Fruit fly (Drosophila melanogaster) whole organism, embryonic: Measurements from ENCODE around the gene Rpn1.
A peak's percentile ranks its signal among the peaks of the same experiment; 100 is the strongest.

Experiments used
- Atf6 ChIP-seq: fragments of 200-800 bp; sonication (Bioruptor generic); IDR thresholded peaks from 2 replicates; pipeline ENCODE4 v1.3.6; 2022; ENCODE audit warnings: missing biosample characterization, missing genetic modification characterization
- Bdp1 ChIP-seq: fragments of 200-800 bp; sonication (Bioruptor generic); optimal IDR thresholded peaks from 3 replicates; lab custom pipeline; 2016; ENCODE audit warnings: missing biosample characterization, missing genetic modification characterization
- Bgb ChIP-seq: fragments of 200-800 bp; sonication (Bioruptor generic); IDR thresholded peaks from 2 replicates; pipeline ENCODE4 v1.3.6; 2022; ENCODE audit warnings: missing biosample characterization, missing genetic modification characterization; ENCODE audit not compliant: partially characterized antibody
- CG10321 ChIP-seq: fragments of 200-800 bp; sonication (Bioruptor generic); IDR thresholded peaks from 2 replicates; pipeline ENCODE4 v1.3.6; 2022; ENCODE audit warnings: missing biosample characterization, missing genetic modification characterization
- CG10431 ChIP-seq: fragments of 200-800 bp; sonication (Bioruptor generic); optimal IDR thresholded peaks from 3 replicates; lab custom pipeline; 2018; ENCODE audit warnings: missing biosample characterization, mild to moderate bottlenecking, missing genetic modification characterization
- CG10543 ChIP-seq: fragments of 200-800 bp; sonication (Bioruptor generic); optimal IDR thresholded peaks from 3 replicates; lab custom pipeline; 2017; ENCODE audit warnings: missing biosample characterization, mild to moderate bottlenecking, missing genetic modification characterization, moderate library complexity
- CG10565 ChIP-seq: fragments of 200-800 bp; sonication (Bioruptor generic); optimal IDR thresholded peaks from 3 replicates; lab custom pipeline; 2016; ENCODE audit warnings: missing biosample characterization, mild to moderate bottlenecking, missing genetic modification characterization
- CG17361 ChIP-seq: fragments of 200-800 bp; sonication (Bioruptor generic); IDR thresholded peaks from 3 replicates; pipeline ENCODE4 v1.3.6; 2022; ENCODE audit warnings: missing biosample characterization, missing genetic modification characterization
- CG18262 ChIP-seq: fragments of 200-800 bp; optimal IDR thresholded peaks from 3 replicates; lab custom pipeline; 2019; ENCODE audit warnings: missing biosample characterization, mild to moderate bottlenecking, missing genetic modification characterization, moderate library complexity
- CG18599 ChIP-seq: fragments of 200-800 bp; sonication (Bioruptor generic); optimal IDR thresholded peaks from 3 replicates; lab custom pipeline; 2017; ENCODE audit warnings: missing biosample characterization, missing genetic modification characterization, mild to moderate bottlenecking, moderate library complexity, missing genetic modification reagents
- CG2116 ChIP-seq: fragments of 200-800 bp; sonication (Bioruptor generic); optimal IDR thresholded peaks from 3 replicates; lab custom pipeline; 2018; ENCODE audit warnings: missing biosample characterization, mild to moderate bottlenecking, missing genetic modification characterization
- CG2120 ChIP-seq: fragments of 200-800 bp; sonication (Bioruptor generic); optimal IDR thresholded peaks from 3 replicates; lab custom pipeline; 2016; ENCODE audit warnings: missing biosample characterization, missing genetic modification characterization
- CG4282 ChIP-seq: fragments of 200-800 bp; sonication (Bioruptor generic); optimal IDR thresholded peaks from 2 replicates; lab custom pipeline; 2016; ENCODE audit warnings: missing biosample characterization, missing genetic modification characterization
- CG8281 ChIP-seq: fragments of 200-800 bp; sonication (Bioruptor generic); optimal IDR thresholded peaks from 2 replicates; lab custom pipeline; 2018; ENCODE audit warnings: missing biosample characterization, mild to moderate bottlenecking, missing genetic modification characterization, moderate library complexity
- CG9727 ChIP-seq: fragments of 200-800 bp; sonication (Bioruptor generic); optimal IDR thresholded peaks from 3 replicates; lab custom pipeline; 2017; ENCODE audit warnings: missing biosample characterization, mild to moderate bottlenecking, missing genetic modification characterization
- HLH3B ChIP-seq: fragments of 200-800 bp; sonication (Bioruptor generic); IDR thresholded peaks from 2 replicates; pipeline ENCODE4 v1.3.6; 2022; ENCODE audit warnings: missing biosample characterization, missing genetic modification characterization
- Hr78 ChIP-seq, 2 experiments: fragments of 200-800 bp in 1 of 2; fragments of >200 bp in 1 of 2; sonication (Bioruptor generic) in 1 of 2; optimal IDR thresholded peaks; 2 replicates each; lab custom pipeline; 2017 to 2019; ENCODE audit warnings: missing biosample characterization in 2 of 2, missing genetic modification characterization in 2 of 2, mild to moderate bottlenecking in 1 of 2, moderate library complexity in 1 of 2
- Jarid2 ChIP-seq: fragments of 200-800 bp; sonication (Bioruptor generic); optimal IDR thresholded peaks from 3 replicates; lab custom pipeline; 2017; ENCODE audit warnings: mild to moderate bottlenecking, missing biosample characterization, missing genetic modification reagents, missing genetic modification characterization
- Lpt ChIP-seq: fragments of >200 bp; optimal IDR thresholded peaks from 2 replicates; lab custom pipeline; 2018; ENCODE audit warnings: missing biosample characterization, missing genetic modification characterization
- Med ChIP-seq: fragments of 200-800 bp; sonication (Bioruptor generic); peaks from one replicate; lab custom pipeline; 2016; ENCODE audit warnings: missing biosample characterization, missing genetic modification characterization, mild to moderate bottlenecking, inconsistent platforms, moderate library complexity
- Meics ChIP-seq: fragments of 200-800 bp; sonication (Bioruptor generic); optimal IDR thresholded peaks from 2 replicates; lab custom pipeline; 2017; ENCODE audit warnings: missing biosample characterization, mild to moderate bottlenecking, missing genetic modification characterization
- NfI ChIP-seq: fragments of 200-800 bp; sonication (Bioruptor generic); optimal IDR thresholded peaks from 3 replicates; lab custom pipeline; 2018; ENCODE audit warnings: missing biosample characterization, mild to moderate bottlenecking, missing genetic modification characterization, moderate library complexity
- Rfx ChIP-seq: fragments of 200-800 bp; sonication (Bioruptor generic); IDR thresholded peaks from 2 replicates; pipeline ENCODE4 v1.3.6; 2022; ENCODE audit warnings: missing biosample characterization, missing genetic modification characterization
- Scr ChIP-seq: fragments of 200-800 bp; sonication (Bioruptor generic); IDR thresholded peaks from 2 replicates; pipeline ENCODE4 v1.3.6; 2022; ENCODE audit warnings: missing biosample characterization, missing genetic modification characterization; ENCODE audit not compliant: partially characterized antibody
- Six4 ChIP-seq: fragments of 200-800 bp; sonication (Bioruptor generic); optimal IDR thresholded peaks from 2 replicates; lab custom pipeline; 2016; ENCODE audit warnings: missing biosample characterization, missing genetic modification characterization
- Sox102F ChIP-seq: fragments of 200-800 bp; sonication (Bioruptor generic); optimal IDR thresholded peaks from 2 replicates; lab custom pipeline; 2018; ENCODE audit warnings: missing biosample characterization, mild to moderate bottlenecking, missing genetic modification characterization, moderate library complexity
- Sry-δ ChIP-seq: fragments of 200-800 bp; sonication (Bioruptor generic); optimal IDR thresholded peaks from 2 replicates; lab custom pipeline; 2016; ENCODE audit warnings: missing biosample characterization, missing genetic modification characterization
- Trl ChIP-seq, 3 experiments: fragments of >200 bp in 2 of 3; fragments of 200-800 bp in 1 of 3; sonication (Bioruptor generic) in 1 of 3; optimal IDR thresholded peaks; 2 replicates in 1 of 3; 3 replicates in 2 of 3; lab custom pipeline; 2016 to 2017; ENCODE audit warnings: missing biosample characterization in 1 of 3, missing genetic modification characterization in 1 of 3
- aop ChIP-seq: fragments of 200-800 bp; sonication (Bioruptor generic); IDR thresholded peaks from 2 replicates; pipeline ENCODE4 v1.3.6; 2022; ENCODE audit warnings: missing biosample characterization, missing genetic modification characterization
- az2 ChIP-seq: fragments of 200-800 bp; sonication (Bioruptor generic); optimal IDR thresholded peaks from 3 replicates; lab custom pipeline; 2016; ENCODE audit warnings: missing biosample characterization, missing genetic modification characterization
- chinmo ChIP-seq: fragments of 200-800 bp; sonication (Bioruptor generic); IDR thresholded peaks from 4 replicates; pipeline ENCODE4 v1.3.6; 2022; ENCODE audit warnings: missing biosample characterization, missing genetic modification characterization; ENCODE audit not compliant: partially characterized antibody
- ci ChIP-seq: fragments of 200-800 bp; sonication (Bioruptor generic); IDR thresholded peaks from 3 replicates; pipeline ENCODE4 v1.3.6; 2022; ENCODE audit warnings: missing biosample characterization, missing genetic modification characterization
- dimm ChIP-seq: fragments of 200-800 bp; sonication (Bioruptor generic); IDR thresholded peaks from 2 replicates; pipeline ENCODE4 v1.3.6; 2022; ENCODE audit warnings: missing biosample characterization, missing genetic modification characterization
- exex ChIP-seq: fragments of 200-800 bp; sonication (Bioruptor generic); optimal IDR thresholded peaks from 4 replicates; lab custom pipeline; 2018; ENCODE audit warnings: missing biosample characterization, mild to moderate bottlenecking, missing genetic modification characterization, moderate library complexity
- gcm ChIP-seq: fragments of 200-800 bp; sonication (Bioruptor generic); optimal IDR thresholded peaks from 2 replicates; lab custom pipeline; 2019; ENCODE audit warnings: missing biosample characterization, mild to moderate bottlenecking, missing genetic modification characterization, moderate library complexity
- gro ChIP-seq: fragments of 200-800 bp; sonication (Bioruptor generic); optimal IDR thresholded peaks from 2 replicates; lab custom pipeline; 2016; ENCODE audit warnings: missing biosample characterization, missing genetic modification characterization
- h ChIP-seq: fragments of >200 bp; optimal IDR thresholded peaks from 2 replicates; lab custom pipeline; 2017
- hkb ChIP-seq, 2 experiments: fragments of 200-800 bp in 1 of 2; fragments of >200 bp in 1 of 2; sonication (Bioruptor generic) in 1 of 2; IDR thresholded peaks in 1 of 2; optimal IDR thresholded peaks in 1 of 2; 2 replicates each; pipeline versions ENCODE4 v1.3.6 to Lab custom; 2017 to 2022; ENCODE audit warnings: missing biosample characterization in 1 of 2, missing genetic modification characterization in 1 of 2
- inv ChIP-seq: fragments of 200-800 bp; sonication (Bioruptor generic); IDR thresholded peaks from 2 replicates; pipeline ENCODE4 v1.3.6; 2022; ENCODE audit warnings: missing biosample characterization, missing genetic modification characterization; ENCODE audit not compliant: partially characterized antibody
- maf-S ChIP-seq: fragments of 200-800 bp; sonication (Bioruptor generic); optimal IDR thresholded peaks from 2 replicates; lab custom pipeline; 2016; ENCODE audit warnings: missing biosample characterization, missing genetic modification characterization
- mirr ChIP-seq: fragments of 200-800 bp; sonication (Bioruptor generic); optimal IDR thresholded peaks from 3 replicates; lab custom pipeline; 2018; ENCODE audit warnings: missing biosample characterization, mild to moderate bottlenecking, missing genetic modification characterization
- pho ChIP-seq: fragments of 200-800 bp; sonication (Bioruptor generic); optimal IDR thresholded peaks from 2 replicates; lab custom pipeline; 2016; ENCODE audit warnings: missing biosample characterization, missing genetic modification characterization
- sc ChIP-seq, 3 experiments: fragments of >200 bp in 2 of 3; fragments of 200-800 bp in 1 of 3; sonication (Bioruptor generic) in 1 of 3; optimal IDR thresholded peaks; 2 replicates in 2 of 3; 3 replicates in 1 of 3; lab custom pipeline; 2017; ENCODE audit warnings: mild to moderate bottlenecking in 1 of 3, missing biosample characterization in 1 of 3, missing genetic modification characterization in 1 of 3, missing genetic modification reagents in 1 of 3
- sens ChIP-seq: fragments of 200-800 bp; sonication (Bioruptor generic); peaks from one replicate; lab custom pipeline; 2016; ENCODE audit warnings: missing biosample characterization, missing genetic modification characterization
- sqz ChIP-seq: fragments of 200-800 bp; sonication (Bioruptor generic); optimal IDR thresholded peaks from 3 replicates; lab custom pipeline; 2018; ENCODE audit warnings: missing biosample characterization, mild to moderate bottlenecking, missing genetic modification characterization
- tup ChIP-seq: fragments of 200-800 bp; sonication (Bioruptor generic); optimal IDR thresholded peaks from 2 replicates; lab custom pipeline; 2016; ENCODE audit warnings: missing biosample characterization, mild to moderate bottlenecking, missing genetic modification characterization, moderate library complexity
- wdn ChIP-seq: fragments of 200-800 bp; sonication (Bioruptor generic); IDR thresholded peaks from 2 replicates; pipeline ENCODE4 v1.3.6; 2022; ENCODE audit warnings: missing biosample characterization, missing genetic modification characterization

Gene Rpn1

dm6 chr3L:19929719-19930334 lies 15.0 kb downstream of the Rpn1 start (continued):
- TF ChIP-seq CG8281 (tag; lab: Kevin White, UChicago) = peak; percentile 99
- TF ChIP-seq exex = peak; percentile 99
- TF ChIP-seq Med (GFP tag; lab: Kevin White, UChicago) = peak; percentile 74
- peak; percentile 21 to 36 for TF ChIP-seq Trl (optimal IDR thresholded peaks at IDR 0.05; lab: Kevin White, UChicago)
- no peak for TF ChIP-seq Trl (GFP tag; optimal IDR thresholded peaks at IDR 0.05; lab: Kevin White, UChicago)
- TF ChIP-seq tup (GFP tag; lab: Kevin White, UChicago) = no peak
- peak in 1 of 2 experiments; percentile 27 for TF ChIP-seq Hr78 (GFP tag; optimal IDR thresholded peaks at IDR 0.05; lab: Kevin White, UChicago)
- no peak for TF ChIP-seq hkb (optimal IDR thresholded peaks at IDR 0.05; lab: Kevin White, UChicago)
- 0 out of 2 replicates have a peak, but pooled peaks have one; percentile 10 for TF ChIP-seq hkb (GFP tag; IDR thresholded peaks at IDR 0.05; lab: Robert Waterston, UW)
- TF ChIP-seq CG17361 (GFP tag; lab: Robert Waterston, UW) = 0 out of 3 replicates have a peak, but pooled peaks have one; percentile 6
- 0 out of 2 replicates have a peak, but pooled peaks have one; percentile 7 for TF ChIP-seq Bgb
- TF ChIP-seq sqz (GFP tag; lab: Kevin White, UChicago) = peak; percentile 65
- TF ChIP-seq mirr (GFP tag; lab: Kevin White, UChicago) = peak; percentile 96
- TF ChIP-seq CG10431 (GFP tag; lab: Kevin White, UChicago) = peak; percentile 23
- TF ChIP-seq aop (GFP tag; lab: Robert Waterston, UW) = no peak
- TF ChIP-seq CG18599 (GFP tag; lab: Kevin White, UChicago) = peak; percentile 12
- TF ChIP-seq chinmo (GFP tag; lab: Robert Waterston, UW) = peak; percentile 81; the same call in 2 of the 4 replicates
- TF ChIP-seq CG2120 (GFP tag; lab: Kevin White, UChicago) = peak; percentile 21

- no peak for TF ChIP-seq h (lab: Kevin White, UChicago)
- no peak for TF ChIP-seq Lpt
- TF ChIP-seq CG18262 (tag; lab: Kevin White, UChicago) = no peak
- no peak for TF ChIP-seq sens (GFP tag; lab: Kevin White, UChicago)
- no peak for TF ChIP-seq Sry-δ (GFP tag; lab: Kevin White, UChicago)
- TF ChIP-seq CG10543 (GFP tag; lab: Kevin White, UChicago) = no peak
- TF ChIP-seq Meics (GFP tag; lab: Kevin White, UChicago) = no peak
- no peak for TF ChIP-seq Six4 (GFP tag; lab: Kevin White, UChicago)
- TF ChIP-seq CG10321 (GFP tag; lab: Robert Waterston, UW) = no peak
- no peak for TF ChIP-seq NfI (GFP tag; lab: Kevin White, UChicago)
- TF ChIP-seq gcm (GFP tag; lab: Kevin White, UChicago) = no peak
- no peak for TF ChIP-seq Sox102F
- no peak for TF ChIP-seq CG10565
- no peak for TF ChIP-seq maf-S
- no peak for TF ChIP-seq wdn
- TF ChIP-seq CG9727 = no peak
Measured at dm6 chr3L:19931391-19931790, 16.5 kb downstream of the Rpn1 start, which contains the start of gene CG46462. Gene CG46462 (plus strand): TSS chr3L:19931691.

- TF ChIP-seq inv (GFP tag; lab: Robert Waterston, UW) = no peak
- no peak for TF ChIP-seq sc (optimal IDR thresholded peaks at IDR 0.05; lab: Kevin White, UChicago)
- peak; percentile 4 for TF ChIP-seq sc (GFP tag; optimal IDR thresholded peaks at IDR 0.05; lab: Kevin White, UChicago)
- TF ChIP-seq Bdp1 = no peak
- no peak for TF ChIP-seq CG4282
- TF ChIP-seq CG2116 (GFP tag; lab: Kevin White, UChicago) = no peak
- TF ChIP-seq Scr (GFP tag; lab: Robert Waterston, UW) = no peak
- peak; percentile 39 for TF ChIP-seq gro
- TF ChIP-seq HLH3B (GFP tag; lab: Robert Waterston, UW) = peak; percentile 41; the same call in 1 of the 2 replicates
- peak; percentile 24 for TF ChIP-seq CG10431 (GFP tag; lab: Kevin White, UChicago)
- TF ChIP-seq Jarid2 (GFP tag; lab: Kevin White, UChicago) = no peak
- no peak for TF ChIP-seq dimm (GFP tag; lab: Robert Waterston, UW)
- TF ChIP-seq az2 (GFP tag; lab: Kevin White, UChicago) = no peak
- peak; percentile 59; the same call in 1 of the 2 replicates for TF ChIP-seq Atf6 (GFP tag; lab: Robert Waterston, UW)
- peak; percentile 64 for TF ChIP-seq CG2120 (GFP tag; lab: Kevin White, UChicago)
- TF ChIP-seq ci = peak; percentile 71; the same call in 2 of the 3 replicates
- TF ChIP-seq pho (GFP tag; lab: Kevin White, UChicago) = no peak
- TF ChIP-seq Rfx = peak; percentile 47; the same call in 1 of the 2 replicates
Measured at dm6 chr3L:19932917-19933316, 18.1 kb downstream of the Rpn1 start.
